Worm (Caenorhabditis elegans) whole organism, L4/young adult: Measurements from ENCODE around the gene nlp-71.

Experiments used
- W03F9.2 ChIP-seq: fragments of 150-350 bp; optimal IDR thresholded peaks from 2 replicates; lab custom pipeline; 2014; ENCODE audit warnings: missing biosample characterization, missing genetic modification characterization
- him-1 ChIP-seq: sonication (generic microtip); optimal IDR thresholded peaks from 2 replicates; lab custom pipeline; 2016; ENCODE audit warnings: missing genotype, missing genetic modification reagents, missing genetic modification characterization, missing compliant biosample characterization

ce11 chrIV:6441601-6442000 lies 28.2 kb upstream of the nlp-71 start, which contains the start of gene Y73B6BL.31:
- TF ChIP-seq him-1 (no peak), W03F9.2 (no peak)
